Worm (Caenorhabditis elegans) whole organism, L3 larva: ENCODE measurements around the gene fzy-1.

Experiments used
- ama-1 ChIP-seq: fragments of 150-350 bp; optimal IDR thresholded peaks from 2 replicates; lab custom pipeline; 2018
- elt-3 ChIP-seq, 3 experiments: fragments of 150-350 bp in 1 of 3; sonication (generic microtip) in 2 of 3; optimal IDR thresholded peaks; 2 replicates in 2 of 3; 4 replicates in 1 of 3; lab custom pipeline; 2014 to 2017; ENCODE audit warnings: missing biosample characterization in 3 of 3, missing genetic modification characterization in 3 of 3
- fkh-10 ChIP-seq: sonication (generic microtip); optimal IDR thresholded peaks from 2 replicates; lab custom pipeline; 2017; ENCODE audit warnings: missing biosample characterization, missing genetic modification reagents, missing genetic modification characterization
- nfya-1 ChIP-seq: sonication (generic microtip); optimal IDR thresholded peaks from 2 replicates; lab custom pipeline; 2017; ENCODE audit warnings: missing genetic modification characterization, mild to moderate bottlenecking, missing compliant biosample characterization, antibody characterized with exemption, moderate library complexity; ENCODE audit not compliant: insufficient read depth
- nhr-237 ChIP-seq: fragments of 150-350 bp; optimal IDR thresholded peaks from 2 replicates; lab custom pipeline; 2014; ENCODE audit warnings: missing biosample characterization, missing genetic modification characterization

ce11 chrII:5518055-5518454 is 17.5 kb downstream of the fzy-1 start:
- TF ChIP-seq ama-1 (lab: Kevin White, UChicago) (no peak), fkh-10 (GFP tag; lab: Kevin White, UChicago) (no peak), nhr-237 (tag; lab: Kevin White, UChicago) (no peak), nfya-1 (tag; lab: Kevin White, UChicago) (no peak), elt-3 (tag; optimal IDR thresholded peaks at IDR 0.05; lab: Kevin White, UChicago) (no peak)
